Worm (Caenorhabditis elegans): ENCODE results near the gene F21F8.5.

DNA sequence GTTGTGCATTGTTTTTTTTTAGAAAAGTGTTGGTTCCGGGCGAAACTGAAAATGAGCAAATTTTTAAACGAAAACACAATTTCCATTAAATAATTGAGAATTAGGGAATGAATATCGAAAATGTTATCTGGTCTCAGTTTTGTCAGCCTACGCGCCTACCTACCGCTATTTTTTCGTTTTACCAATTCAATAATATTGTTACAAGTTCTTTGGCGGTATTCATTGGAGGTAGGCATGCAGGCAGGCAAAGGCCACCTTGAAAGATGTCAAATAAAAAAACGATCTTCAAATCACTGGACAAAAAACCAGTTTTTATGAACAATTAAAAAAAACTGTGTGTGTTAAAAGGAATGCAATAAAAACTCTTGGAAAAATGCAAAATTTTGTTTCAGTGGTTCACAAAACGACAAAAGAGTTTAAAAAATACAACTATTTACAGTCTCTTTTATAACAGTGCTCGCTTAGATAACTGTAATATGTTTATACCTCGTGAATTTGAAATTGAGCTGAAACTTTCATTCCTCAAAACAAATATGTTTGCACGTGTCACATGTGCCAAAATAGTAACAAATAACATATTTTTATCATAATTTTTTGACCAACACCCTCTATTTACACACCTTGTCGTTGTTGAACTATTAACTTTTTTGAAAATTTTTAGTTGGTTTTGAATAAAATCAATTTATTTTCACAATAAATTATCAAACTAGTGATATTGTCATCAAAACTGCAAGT is 38.5 kb upstream of the F21F8.5 start, which contains the start of gene W02D7.11:
- TF ChIP-seq him-1 (tag; optimal IDR thresholded peaks at IDR 0.05) (no peak), W03F9.2 (tag; optimal IDR thresholded peaks at IDR 0.05) (no peak)
